Worm (Caenorhabditis elegans) whole organism, mixed stage, embryonic: ENCODE data around the gene eak-4.

Source experiments
- M03D4.4 ChIP-seq: sonication (generic microtip); optimal IDR thresholded peaks from 2 replicates; lab custom pipeline; 2017; ENCODE audit warnings: mild to moderate bottlenecking, missing genetic modification characterization, missing compliant biosample characterization
- bed-3 ChIP-seq: fragments of 200-800 bp; sonication (Bioruptor generic); optimal IDR thresholded peaks from 3 replicates; lab custom pipeline; 2018; ENCODE audit warnings: mild to moderate bottlenecking, missing genetic modification characterization, moderate library complexity, missing compliant biosample characterization
- blmp-1 ChIP-seq: fragments of 150-350 bp; optimal IDR thresholded peaks from 2 replicates; lab custom pipeline; 2014; ENCODE audit warnings: missing biosample characterization, missing genetic modification characterization
- ceh-39 ChIP-seq: fragments of 150-350 bp; optimal IDR thresholded peaks from 2 replicates; lab custom pipeline; 2014; ENCODE audit warnings: missing biosample characterization, missing genetic modification characterization
- ceh-43 ChIP-seq: fragments of 200-800 bp; sonication (Bioruptor generic); optimal IDR thresholded peaks from 2 replicates; lab custom pipeline; 2018; ENCODE audit warnings: mild to moderate bottlenecking, missing genetic modification characterization, moderate library complexity, missing compliant biosample characterization
- ceh-83 ChIP-seq: fragments of 200-800 bp; sonication (Bioruptor generic); optimal IDR thresholded peaks from 2 replicates; lab custom pipeline; 2018; ENCODE audit warnings: mild to moderate bottlenecking, missing genetic modification characterization, missing compliant biosample characterization
- ces-1 ChIP-seq: fragments of 150-350 bp; optimal IDR thresholded peaks from 2 replicates; lab custom pipeline; 2014; ENCODE audit warnings: missing biosample characterization, missing genetic modification reagents, missing genetic modification characterization
- cnd-1 ChIP-seq: fragments of 200-800 bp; sonication (Bioruptor generic); optimal IDR thresholded peaks from 2 replicates; lab custom pipeline; 2018; ENCODE audit warnings: mild to moderate bottlenecking, missing genetic modification characterization, missing compliant biosample characterization
- drap-1 ChIP-seq: fragments of 200-800 bp; sonication (Bioruptor generic); optimal IDR thresholded peaks from 3 replicates; lab custom pipeline; 2018; ENCODE audit warnings: mild to moderate bottlenecking, missing genetic modification characterization, missing compliant biosample characterization
- elt-1 ChIP-seq: sonication (generic microtip); optimal IDR thresholded peaks from 2 replicates; lab custom pipeline; 2017; ENCODE audit warnings: missing genetic modification characterization, mild to moderate bottlenecking, missing compliant biosample characterization, antibody characterized with exemption, moderate library complexity, borderline replicate concordance; ENCODE audit not compliant: insufficient read depth
- elt-3 ChIP-seq: fragments of 150-350 bp; optimal IDR thresholded peaks from 2 replicates; lab custom pipeline; 2014; ENCODE audit warnings: missing biosample characterization, missing genetic modification characterization
- flh-1 ChIP-seq: fragments of 200-800 bp; sonication (Bioruptor generic); optimal IDR thresholded peaks from 2 replicates; lab custom pipeline; 2018; ENCODE audit warnings: mild to moderate bottlenecking, missing genetic modification characterization, moderate library complexity, missing compliant biosample characterization
- ham-2 ChIP-seq: fragments of 200-800 bp; sonication (Bioruptor generic); optimal IDR thresholded peaks from 2 replicates; lab custom pipeline; 2018; ENCODE audit warnings: mild to moderate bottlenecking, missing genetic modification characterization, missing compliant biosample characterization
- hlh-1 ChIP-seq: fragments of 150-350 bp; optimal IDR thresholded peaks from 2 replicates; lab custom pipeline; 2014; ENCODE audit warnings: missing biosample characterization, missing genetic modification reagents, missing genetic modification characterization
- lin-13 ChIP-seq: fragments of 150-350 bp; optimal IDR thresholded peaks from 2 replicates; lab custom pipeline; 2014; ENCODE audit warnings: missing biosample characterization, missing genetic modification characterization
- lin-32 ChIP-seq: fragments of 200-800 bp; sonication (Bioruptor generic); optimal IDR thresholded peaks from 2 replicates; lab custom pipeline; 2018; ENCODE audit warnings: mild to moderate bottlenecking, missing genetic modification characterization, missing compliant biosample characterization
- lsy-2 ChIP-seq: fragments of 150-350 bp; optimal IDR thresholded peaks from 2 replicates; lab custom pipeline; 2014; ENCODE audit warnings: missing biosample characterization, missing genetic modification characterization
- mab-5 ChIP-seq: fragments of 150-350 bp; optimal IDR thresholded peaks from 2 replicates; lab custom pipeline; 2014; ENCODE audit warnings: missing biosample characterization, missing genetic modification characterization
- mep-1 ChIP-seq: fragments of 150-350 bp; optimal IDR thresholded peaks from 2 replicates; lab custom pipeline; 2017; ENCODE audit warnings: missing biosample characterization, missing genetic modification reagents, missing genetic modification characterization, inconsistent platforms
- mls-2 ChIP-seq: sonication (generic microtip); optimal IDR thresholded peaks from 2 replicates; lab custom pipeline; 2016; ENCODE audit warnings: mild to moderate bottlenecking, missing genetic modification characterization, moderate library complexity, missing compliant biosample characterization
- nhr-12 ChIP-seq: fragments of 150-350 bp; optimal IDR thresholded peaks from 2 replicates; lab custom pipeline; 2014; ENCODE audit warnings: missing biosample characterization, missing genetic modification characterization
- nhr-2 ChIP-seq: fragments of 150-350 bp; optimal IDR thresholded peaks from 2 replicates; lab custom pipeline; 2014; ENCODE audit warnings: missing biosample characterization, missing genetic modification characterization
- nhr-28 ChIP-seq: fragments of 150-350 bp; optimal IDR thresholded peaks from 2 replicates; lab custom pipeline; 2014; ENCODE audit warnings: missing biosample characterization, missing genetic modification characterization
- pha-4 ChIP-seq: fragments of 150-350 bp; optimal IDR thresholded peaks from 2 replicates; lab custom pipeline; 2018; ENCODE audit warnings: missing biosample characterization, missing genetic modification reagents, missing genetic modification characterization
- sem-2 ChIP-seq: fragments of 200-800 bp; sonication (Bioruptor generic); optimal IDR thresholded peaks from 2 replicates; lab custom pipeline; 2018; ENCODE audit warnings: mild to moderate bottlenecking, missing genetic modification characterization, missing compliant biosample characterization
- snpc-4 ChIP-seq: fragments of 150-350 bp; optimal IDR thresholded peaks from 2 replicates; lab custom pipeline; 2014; ENCODE audit warnings: missing biosample characterization, missing genetic modification characterization
- sptf-1 ChIP-seq: sonication (generic microtip); optimal IDR thresholded peaks from 2 replicates; lab custom pipeline; 2017; ENCODE audit warnings: mild to moderate bottlenecking, missing genetic modification characterization, moderate library complexity, missing compliant biosample characterization
- tbx-8 ChIP-seq: fragments of 200-800 bp; sonication (Bioruptor generic); optimal IDR thresholded peaks from 2 replicates; lab custom pipeline; 2018; ENCODE audit warnings: mild to moderate bottlenecking, missing genetic modification characterization, moderate library complexity, missing compliant biosample characterization
- unc-120 ChIP-seq: sonication (generic microtip); optimal IDR thresholded peaks from 2 replicates; lab custom pipeline; 2017; ENCODE audit warnings: missing genetic modification characterization, missing compliant biosample characterization; ENCODE audit not compliant: poor library complexity, severe bottlenecking
- unc-39 ChIP-seq: fragments of 150-350 bp; optimal IDR thresholded peaks from 2 replicates; lab custom pipeline; 2014; ENCODE audit warnings: missing biosample characterization, missing genetic modification characterization
- unc-62 ChIP-seq: fragments of 150-350 bp; optimal IDR thresholded peaks from 2 replicates; lab custom pipeline; 2014; ENCODE audit warnings: missing biosample characterization, missing genetic modification reagents, missing genetic modification characterization
- zip-8 ChIP-seq: fragments of 150-350 bp; optimal IDR thresholded peaks from 2 replicates; lab custom pipeline; 2014; ENCODE audit warnings: missing biosample characterization, missing genetic modification characterization
- ztf-11 ChIP-seq: fragments of 150-350 bp; optimal IDR thresholded peaks from 2 replicates; lab custom pipeline; 2014; ENCODE audit warnings: missing biosample characterization, missing genetic modification characterization

eak-4 gene

ce11 chrIV:12547824-12548223 is 22.5 kb upstream of the eak-4 start, which contains the start of gene ipmk-1:
Gene ipmk-1 (plus strand): TSS chrIV:12548124.
- no peak for TF ChIP-seq nhr-12 (tag; lab: Kevin White, UChicago)
- TF ChIP-seq drap-1 (GFP tag; lab: Kevin White, UChicago): no peak
- no peak for TF ChIP-seq tbx-8
- no peak for TF ChIP-seq nhr-28 (tag; lab: Kevin White, UChicago)
- no peak for TF ChIP-seq snpc-4 (tag; lab: Kevin White, UChicago)
- TF ChIP-seq ceh-83 (GFP tag; lab: Kevin White, UChicago): no peak
- TF ChIP-seq pha-4 (tag; lab: Kevin White, UChicago): no peak
- no peak for TF ChIP-seq mep-1 (tag; lab: Kevin White, UChicago)
- TF ChIP-seq hlh-1: no peak
- TF ChIP-seq elt-1 (tag; lab: Kevin White, UChicago): no peak
- no peak for TF ChIP-seq ces-1 (GFP tag; lab: Kevin White, UChicago)
- TF ChIP-seq sptf-1 (tag; lab: Kevin White, UChicago): no peak
- TF ChIP-seq unc-62 (GFP tag; lab: Kevin White, UChicago): no peak
- TF ChIP-seq ceh-39: no peak
- no peak for TF ChIP-seq blmp-1
- no peak for TF ChIP-seq lsy-2 (tag; lab: Kevin White, UChicago)
- TF ChIP-seq cnd-1 (tag; lab: Kevin White, UChicago): no peak

- TF ChIP-seq ceh-83 (GFP tag; lab: Kevin White, UChicago) (peak; percentile 44), cnd-1 (tag; lab: Kevin White, UChicago) (peak; percentile 58), zip-8 (tag; lab: Kevin White, UChicago) (peak; percentile 97), bed-3 (GFP tag; lab: Kevin White, UChicago) (no peak), pha-4 (tag; lab: Kevin White, UChicago) (no peak), unc-62 (GFP tag; lab: Kevin White, UChicago) (no peak), sem-2 (GFP tag; lab: Kevin White, UChicago) (no peak), ceh-43 (GFP tag; lab: Kevin White, UChicago) (peak; percentile 47), mls-2 (tag; lab: Kevin White, UChicago) (peak; percentile 46), M03D4.4 (tag; lab: Kevin White, UChicago) (no peak), sptf-1 (tag; lab: Kevin White, UChicago) (no peak), snpc-4 (tag; lab: Kevin White, UChicago) (no peak)
Measured at ce11 chrIV:12545902-12546301, 20.6 kb upstream of the eak-4 start.

ce11 chrIV:12545393-12545792 is 20.1 kb upstream of the eak-4 start:
- no peak for TF ChIP-seq lin-13 (tag; lab: Kevin White, UChicago)
- TF ChIP-seq ces-1 (GFP tag; lab: Kevin White, UChicago): peak; percentile 57

ce11 chrIV:12544624-12545023 is 19.3 kb upstream of the eak-4 start:
- TF ChIP-seq snpc-4 (tag; lab: Kevin White, UChicago) (no peak), ceh-43 (GFP tag; lab: Kevin White, UChicago) (peak; percentile 39), ceh-39 (no peak), drap-1 (GFP tag; lab: Kevin White, UChicago) (no peak), lin-13 (tag; lab: Kevin White, UChicago) (no peak), hlh-1 (no peak), sptf-1 (tag; lab: Kevin White, UChicago) (no peak), cnd-1 (tag; lab: Kevin White, UChicago) (no peak), mab-5 (tag; lab: Kevin White, UChicago) (no peak), zip-8 (tag; lab: Kevin White, UChicago) (peak; percentile 30), mls-2 (tag; lab: Kevin White, UChicago) (no peak), ces-1 (GFP tag; lab: Kevin White, UChicago) (no peak), bed-3 (GFP tag; lab: Kevin White, UChicago) (no peak), lsy-2 (tag; lab: Kevin White, UChicago) (no peak), nhr-2 (tag; lab: Kevin White, UChicago) (peak; percentile 66), ceh-83 (GFP tag; lab: Kevin White, UChicago) (no peak), M03D4.4 (tag; lab: Kevin White, UChicago) (no peak), unc-39 (tag; lab: Kevin White, UChicago) (no peak), ztf-11 (tag; lab: Kevin White, UChicago) (no peak), flh-1 (GFP tag; lab: Kevin White, UChicago) (no peak), lin-32 (GFP tag; lab: Kevin White, UChicago) (no peak), ham-2 (GFP tag; lab: Kevin White, UChicago) (no peak), unc-120 (tag; lab: Kevin White, UChicago) (no peak), elt-3 (no peak)
